Fruit fly (Drosophila melanogaster) whole organism: ENCODE measurements around the gene CG46307.

ENCODE experiments used
- CG8478 ChIP-seq: fragments of >200 bp; optimal IDR thresholded peaks from 2 replicates; lab custom pipeline; 2018; ENCODE audit warnings: inconsistent platforms
- Dll ChIP-seq: fragments of >200 bp; optimal IDR thresholded peaks from 2 replicates; lab custom pipeline; 2017
- EcR ChIP-seq, 2 experiments: fragments of >200 bp; optimal IDR thresholded peaks; 2 replicates each; lab custom pipeline; 2017; ENCODE audit warnings: missing biosample characterization in 2 of 2, missing genetic modification characterization in 2 of 2, missing genetic modification reagents in 2 of 2
- pan ChIP-seq: fragments of >200 bp; optimal IDR thresholded peaks from 2 replicates; lab custom pipeline; 2017
- psq ChIP-seq: fragments of >200 bp; optimal IDR thresholded peaks from 2 replicates; lab custom pipeline; 2017
- usp ChIP-seq: fragments of >200 bp; optimal IDR thresholded peaks from 2 replicates; lab custom pipeline; 2017; ENCODE audit warnings: missing biosample characterization, missing genetic modification characterization, mixed read lengths

DNA sequence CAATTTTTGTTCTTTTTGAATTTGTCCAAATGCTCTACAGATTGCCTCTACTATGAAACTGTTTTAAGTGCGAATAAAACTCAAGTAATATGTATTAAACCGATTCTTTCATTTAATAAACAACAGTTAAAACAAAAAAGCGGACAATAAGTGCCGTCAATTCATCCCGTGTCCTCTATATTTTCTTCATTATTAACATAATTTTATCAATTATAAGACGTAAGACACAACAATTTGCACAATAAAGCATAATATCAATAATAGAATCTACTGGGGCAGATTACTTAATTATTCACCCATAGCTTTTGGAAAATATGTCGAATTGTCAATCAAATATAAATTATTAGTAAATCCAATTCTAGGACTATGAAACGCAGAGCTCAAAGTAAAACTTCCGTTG lies 68.6 kb downstream of the CG46307 start, which contains the start of gene CG31627:
- TF ChIP-seq usp (GFP tag; lab: Kevin White, UChicago) (no peak), pan (lab: Kevin White, UChicago) (no peak), CG8478 (no peak), psq (lab: Kevin White, UChicago) (no peak), Dll (no peak), EcR (GFP tag; optimal IDR thresholded peaks at IDR 0.05; lab: Kevin White, UChicago) (no peak)
